Worm (Caenorhabditis elegans): ENCODE results near the gene cct-4.

DNA sequence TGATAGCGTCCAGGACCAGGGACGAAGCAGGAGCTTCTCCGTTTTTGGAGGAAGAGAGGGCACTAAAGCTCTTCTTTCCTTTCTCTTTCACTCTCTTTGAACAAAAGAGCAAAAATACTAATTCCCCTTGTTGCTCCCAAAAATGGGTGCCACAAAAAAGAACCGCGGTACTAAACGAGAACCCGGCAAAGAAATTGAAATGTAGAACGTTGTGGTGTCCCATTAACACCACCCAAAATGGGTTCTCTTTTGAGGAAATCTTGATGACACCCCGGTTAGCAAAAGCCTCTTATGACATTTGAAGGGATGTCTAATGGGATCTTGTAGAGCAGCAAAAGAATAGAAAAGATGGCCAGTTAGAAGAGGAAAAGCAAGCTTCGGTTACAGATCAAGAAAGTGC lies 31.3 kb downstream of the cct-4 start:
- TF ChIP-seq tbx-37 (GFP tag; conservative IDR thresholded peaks at IDR 0.05): no peak
- no peak for TF ChIP-seq sea-1 (GFP tag; conservative IDR thresholded peaks at IDR 0.05)

All from whole organism, early embryonic.